Fruit fly (Drosophila melanogaster) whole organism, pupa: ENCODE measurements around the gene CG43925.

Source experiments
- CG10348 ChIP-seq: fragments of 200-800 bp; sonication (Bioruptor generic); IDR thresholded peaks from 2 replicates; pipeline ENCODE4 v1.3.6; 2022; ENCODE audit warnings: missing biosample characterization, missing genetic modification characterization
- CG13204 ChIP-seq: fragments of 200-800 bp; sonication (Bioruptor generic); optimal IDR thresholded peaks from 2 replicates; lab custom pipeline; 2018; ENCODE audit warnings: missing biosample characterization, mild to moderate bottlenecking, missing genetic modification characterization, moderate library complexity
- CG8301 ChIP-seq: fragments of 200-800 bp; sonication (Bioruptor generic); optimal IDR thresholded peaks from 2 replicates; lab custom pipeline; 2018; ENCODE audit warnings: missing biosample characterization, mild to moderate bottlenecking, missing genetic modification characterization
- D1 ChIP-seq: fragments of 200-800 bp; sonication (Bioruptor generic); optimal IDR thresholded peaks from 2 replicates; lab custom pipeline; 2018; ENCODE audit warnings: missing biosample characterization, mild to moderate bottlenecking, missing genetic modification characterization, moderate library complexity
- EcR ChIP-seq: fragments of 200-800 bp; sonication (Bioruptor generic); optimal IDR thresholded peaks from 3 replicates; lab custom pipeline; 2019; ENCODE audit warnings: missing biosample characterization, missing genetic modification characterization, mild to moderate bottlenecking, moderate library complexity, missing genetic modification reagents
- Ets98B ChIP-seq: fragments of 200-800 bp; sonication (Bioruptor generic); IDR thresholded peaks from 2 replicates; pipeline ENCODE4 v1.3.6; 2022; ENCODE audit warnings: missing biosample characterization, missing genetic modification characterization
- Pif1A ChIP-seq: fragments of 200-800 bp; sonication (Bioruptor generic); optimal IDR thresholded peaks from 3 replicates; lab custom pipeline; 2016; ENCODE audit warnings: missing biosample characterization, missing genetic modification characterization
- Pif1B ChIP-seq: fragments of 200-800 bp; sonication (Bioruptor generic); optimal IDR thresholded peaks from 3 replicates; lab custom pipeline; 2016; ENCODE audit warnings: missing biosample characterization, missing genetic modification characterization

DNA sequence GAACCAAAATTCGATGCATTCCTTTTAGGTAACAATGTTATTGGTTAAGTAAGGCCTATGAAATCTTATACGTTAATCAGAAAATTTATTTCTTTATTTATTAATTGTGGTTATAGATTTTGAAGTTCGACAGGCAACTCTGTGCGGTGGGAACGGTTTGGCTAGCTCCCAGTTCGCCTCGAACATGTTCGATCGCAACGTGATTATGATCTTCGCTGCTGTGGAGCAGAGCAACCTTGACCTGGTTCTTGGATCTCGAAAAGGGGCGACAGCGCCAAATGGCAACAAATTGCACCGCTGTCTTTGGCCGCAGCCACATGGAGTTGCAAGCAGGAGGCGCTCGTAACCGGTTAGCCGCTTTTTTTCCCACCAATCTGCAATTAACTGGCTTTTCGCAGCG lies 21.9 kb upstream of the CG43925 start:
- TF ChIP-seq D1: no peak
- no peak for TF ChIP-seq Pif1B (GFP tag; lab: Kevin White, UChicago)
- no peak for TF ChIP-seq CG10348
- no peak for TF ChIP-seq Pif1A (GFP tag; lab: Kevin White, UChicago)
- no peak for TF ChIP-seq CG13204 (GFP tag; lab: Kevin White, UChicago)
- TF ChIP-seq CG8301 (tag; lab: Kevin White, UChicago): no peak
- no peak for TF ChIP-seq Ets98B (GFP tag; lab: Robert Waterston, UW)
- peak; percentile 45 for TF ChIP-seq EcR (GFP tag; lab: Kevin White, UChicago)
